Fruit fly (Drosophila melanogaster): Measurements from ENCODE around the gene rtet.
A peak's percentile ranks its signal among the peaks of the same experiment; 100 is the strongest.

Gene rtet

dm6 chr3R:21118784-21119183, 10.5 kb downstream of the rtet start, which contains the start of gene Bdbt (continued):
- TF ChIP-seq E2f2 (GFP tag; IDR thresholded peaks at IDR 0.05) (peak; percentile 40), CG10979 (tag; optimal IDR thresholded peaks at IDR 0.05) (no peak), CG10565 (GFP tag; optimal IDR thresholded peaks at IDR 0.05) (no peak), knrl (GFP tag; IDR thresholded peaks at IDR 0.05; ENCODE audit: partially characterized antibody) (peak; percentile 54; the same call in 2 of the 3 replicates), HmgZ (tag; optimal IDR thresholded peaks at IDR 0.05) (peak; percentile 73), ranshi (GFP tag; IDR thresholded peaks at IDR 0.05) (0 out of 2 replicates have a peak, but pooled peaks have one; percentile 18), caup (GFP tag; optimal IDR thresholded peaks at IDR 0.05; ENCODE audit: severe bottlenecking) (no peak), Hr51 (GFP tag; optimal IDR thresholded peaks at IDR 0.05) (no peak), tna (GFP tag; IDR thresholded peaks at IDR 0.05; ENCODE audit: partially characterized antibody) (peak; percentile 95), CG15514 (GFP tag; optimal IDR thresholded peaks at IDR 0.05) (peak; percentile 81), CG10321 (GFP tag; IDR thresholded peaks at IDR 0.05) (no peak), ERR (GFP tag; optimal IDR thresholded peaks at IDR 0.05) (no peak), NC2α (GFP tag; optimal IDR thresholded peaks at IDR 0.05) (no peak), Max (GFP tag; optimal IDR thresholded peaks at IDR 0.05) (peak; percentile 62), CG14050 (GFP tag; IDR thresholded peaks at IDR 0.05) (no peak), sim (GFP tag; IDR thresholded peaks at IDR 0.05) (no peak), CG2120 (GFP tag; optimal IDR thresholded peaks at IDR 0.05) (peak; percentile 69), CG14860 (GFP tag; IDR thresholded peaks at IDR 0.05; ENCODE audit: partially characterized antibody) (peak; percentile 91), CG1602 (GFP tag; optimal IDR thresholded peaks at IDR 0.05) (peak; percentile 31), Lhr (GFP tag; optimal IDR thresholded peaks at IDR 0.05) (peak; percentile 40), Sin3A (optimal IDR thresholded peaks at IDR 0.05) (peak; percentile 6), disco-r (GFP tag; optimal IDR thresholded peaks at IDR 0.05) (no peak), CG14710 (tag; optimal IDR thresholded peaks at IDR 0.05) (peak; percentile 10), NC2β (GFP tag; optimal IDR thresholded peaks at IDR 0.05) (no peak), H2.0 (GFP tag; IDR thresholded peaks at IDR 0.05) (peak; percentile 11; the same call in 1 of the 2 replicates), CG9727 (GFP tag; optimal IDR thresholded peaks at IDR 0.05) (peak; percentile 8), CG6654 (GFP tag; optimal IDR thresholded peaks at IDR 0.05) (no peak), pum (GFP tag; optimal IDR thresholded peaks at IDR 0.05) (peak; percentile 4), pho (GFP tag; optimal IDR thresholded peaks at IDR 0.05) (peak; percentile 38), dpn (GFP tag; optimal IDR thresholded peaks at IDR 0.05) (peak; percentile 50 to 56), Six4 (GFP tag; optimal IDR thresholded peaks at IDR 0.05) (no peak), Elba2 (GFP tag; optimal IDR thresholded peaks at IDR 0.05) (peak; percentile 40), nmo (GFP tag; optimal IDR thresholded peaks at IDR 0.05) (peak; percentile 45), Side (GFP tag; optimal IDR thresholded peaks at IDR 0.05) (peak; percentile 10), MESR4 (GFP tag; optimal IDR thresholded peaks at IDR 0.05) (peak; percentile 5), CG3995 (GFP tag; optimal IDR thresholded peaks at IDR 0.05) (no peak), CG10209 (GFP tag; optimal IDR thresholded peaks at IDR 0.05) (no peak), her (GFP tag; optimal IDR thresholded peaks at IDR 0.05) (no peak), unc-4 (GFP tag; IDR thresholded peaks at IDR 0.05; ENCODE audit: partially characterized antibody) (peak; percentile 53), inv (GFP tag; IDR thresholded peaks at IDR 0.05; ENCODE audit: partially characterized antibody) (peak; percentile 77), sens (GFP tag) (peak; percentile 77), Dip3 (GFP tag; optimal IDR thresholded peaks at IDR 0.05) (peak; percentile 55), CG13296 (GFP tag; optimal IDR thresholded peaks at IDR 0.05) (peak; percentile 15), bigmax (GFP tag; optimal IDR thresholded peaks at IDR 0.05) (no peak), Ada2b (GFP tag; IDR thresholded peaks at IDR 0.05) (0 out of 2 replicates have a peak, but pooled peaks have one; percentile 38), CG4707 (GFP tag; optimal IDR thresholded peaks at IDR 0.05) (no peak), hb (GFP tag; IDR thresholded peaks at IDR 0.05; ENCODE audit: partially characterized antibody) (peak; percentile 89), zfh2 (GFP tag; optimal IDR thresholded peaks at IDR 0.05) (peak; percentile 62), Nf-YB (GFP tag; optimal IDR thresholded peaks at IDR 0.05) (no peak), CG13123 (GFP tag; optimal IDR thresholded peaks at IDR 0.05) (no peak), CG4404 (GFP tag; IDR thresholded peaks at IDR 0.05) (no peak)
